Fruit fly (Drosophila melanogaster) whole organism, embryonic: ENCODE data around the gene CG8507.
A peak's percentile ranks its signal among the peaks of the same experiment; 100 is the strongest.

Experiments
- CG1024 ChIP-seq: fragments of 200-800 bp; sonication (Bioruptor generic); IDR thresholded peaks from 2 replicates; pipeline ENCODE4 v1.3.6; 2022; ENCODE audit warnings: missing biosample characterization, missing genetic modification characterization
- CG10979 ChIP-seq: fragments of 200-800 bp; sonication (Bioruptor generic); optimal IDR thresholded peaks from 2 replicates; lab custom pipeline; 2018; ENCODE audit warnings: missing biosample characterization, mild to moderate bottlenecking, missing genetic modification characterization, moderate library complexity
- CG12104 ChIP-seq: fragments of 200-800 bp; sonication (Bioruptor generic); optimal IDR thresholded peaks from 3 replicates; lab custom pipeline; 2016; ENCODE audit warnings: missing biosample characterization, missing genetic modification characterization
- CG13123 ChIP-seq: fragments of 200-800 bp; sonication (Bioruptor generic); optimal IDR thresholded peaks from 2 replicates; lab custom pipeline; 2016; ENCODE audit warnings: missing biosample characterization, missing genetic modification characterization
- CG1602 ChIP-seq: fragments of 200-800 bp; sonication (Bioruptor generic); optimal IDR thresholded peaks from 3 replicates; lab custom pipeline; 2016; ENCODE audit warnings: missing biosample characterization, missing genetic modification characterization
- CG16863 ChIP-seq: fragments of 200-800 bp; sonication (Bioruptor generic); optimal IDR thresholded peaks from 3 replicates; lab custom pipeline; 2016; ENCODE audit warnings: missing biosample characterization, missing genetic modification characterization
- CG17359 ChIP-seq: fragments of 200-800 bp; sonication (Bioruptor generic); optimal IDR thresholded peaks from 3 replicates; lab custom pipeline; 2018; ENCODE audit warnings: missing biosample characterization, mild to moderate bottlenecking, missing genetic modification characterization, moderate library complexity
- CG17568 ChIP-seq: fragments of 200-800 bp; sonication (Bioruptor generic); optimal IDR thresholded peaks from 2 replicates; lab custom pipeline; 2018; ENCODE audit warnings: missing biosample characterization, mild to moderate bottlenecking, missing genetic modification characterization, moderate library complexity
- CG1792 ChIP-seq: fragments of 200-800 bp; sonication (Bioruptor generic); optimal IDR thresholded peaks from 2 replicates; lab custom pipeline; 2016; ENCODE audit warnings: missing biosample characterization, missing genetic modification characterization
- CG18262 ChIP-seq: fragments of 200-800 bp; optimal IDR thresholded peaks from 3 replicates; lab custom pipeline; 2019; ENCODE audit warnings: missing biosample characterization, mild to moderate bottlenecking, missing genetic modification characterization, moderate library complexity
- CG18599 ChIP-seq: fragments of 200-800 bp; sonication (Bioruptor generic); optimal IDR thresholded peaks from 3 replicates; lab custom pipeline; 2017; ENCODE audit warnings: missing biosample characterization, missing genetic modification characterization, mild to moderate bottlenecking, moderate library complexity, missing genetic modification reagents
- CG18619 ChIP-seq: fragments of 200-800 bp; sonication (Bioruptor generic); optimal IDR thresholded peaks from 3 replicates; lab custom pipeline; 2017; ENCODE audit warnings: missing biosample characterization, mild to moderate bottlenecking, missing genetic modification characterization
- CG2712 ChIP-seq: fragments of 200-800 bp; optimal IDR thresholded peaks from 3 replicates; lab custom pipeline; 2019; ENCODE audit warnings: missing biosample characterization, mild to moderate bottlenecking, missing genetic modification characterization, moderate library complexity
- CG30403 ChIP-seq: fragments of 200-800 bp; sonication (Bioruptor generic); optimal IDR thresholded peaks from 3 replicates; lab custom pipeline; 2016; ENCODE audit warnings: missing biosample characterization, missing genetic modification characterization
- CG31441 ChIP-seq: fragments of 200-800 bp; sonication (Bioruptor generic); IDR thresholded peaks from 2 replicates; pipeline ENCODE4 v1.3.6; 2022; ENCODE audit warnings: missing biosample characterization, missing genetic modification characterization
- CG34376 ChIP-seq: fragments of 200-800 bp; sonication (Bioruptor generic); optimal IDR thresholded peaks from 2 replicates; lab custom pipeline; 2018; ENCODE audit warnings: missing biosample characterization, mild to moderate bottlenecking, missing genetic modification characterization
- CG6765 ChIP-seq: fragments of 200-800 bp; sonication (Bioruptor generic); optimal IDR thresholded peaks from 3 replicates; lab custom pipeline; 2017; ENCODE audit warnings: missing biosample characterization, mild to moderate bottlenecking, missing genetic modification characterization
- CG8359 ChIP-seq: fragments of 200-800 bp; sonication (Bioruptor generic); optimal IDR thresholded peaks from 2 replicates; lab custom pipeline; 2017; ENCODE audit warnings: missing biosample characterization, mild to moderate bottlenecking, missing genetic modification characterization, borderline replicate concordance
- CkIIα-i1 ChIP-seq: fragments of 200-800 bp; sonication (Bioruptor generic); IDR thresholded peaks from 2 replicates; pipeline ENCODE4 v1.3.6; 2022; ENCODE audit warnings: missing biosample characterization, missing genetic modification characterization
- D19A ChIP-seq: fragments of 200-800 bp; optimal IDR thresholded peaks from 3 replicates; lab custom pipeline; 2019; ENCODE audit warnings: missing biosample characterization, mild to moderate bottlenecking, missing genetic modification characterization, moderate library complexity
- Dbx ChIP-seq: fragments of 200-800 bp; sonication (Bioruptor generic); IDR thresholded peaks from 3 replicates; pipeline ENCODE4 v1.3.6; 2022; ENCODE audit warnings: missing biosample characterization, missing genetic modification characterization
- Dip2 ChIP-seq: fragments of 200-800 bp; sonication (Bioruptor generic); IDR thresholded peaks from 2 replicates; pipeline ENCODE4 v1.3.6; 2022; ENCODE audit warnings: missing biosample characterization, missing genetic modification characterization
- Fer3 ChIP-seq: fragments of 200-800 bp; sonication (Bioruptor generic); optimal IDR thresholded peaks from 2 replicates; lab custom pipeline; 2018; ENCODE audit warnings: missing biosample characterization, mild to moderate bottlenecking, missing genetic modification characterization, moderate library complexity
- Hand ChIP-seq: fragments of 200-800 bp; sonication (Bioruptor generic); optimal IDR thresholded peaks from 2 replicates; lab custom pipeline; 2017; ENCODE audit warnings: mild to moderate bottlenecking, missing biosample characterization, missing genetic modification reagents, missing genetic modification characterization
- Hr51 ChIP-seq, 2 experiments: fragments of 200-800 bp; sonication (Bioruptor generic); optimal IDR thresholded peaks; 2 replicates in 1 of 2; 3 replicates in 1 of 2; lab custom pipeline; 2016 to 2018; ENCODE audit warnings: missing biosample characterization in 2 of 2, missing genetic modification characterization in 2 of 2, mild to moderate bottlenecking in 1 of 2, moderate library complexity in 1 of 2
- NfI ChIP-seq: fragments of 200-800 bp; sonication (Bioruptor generic); optimal IDR thresholded peaks from 3 replicates; lab custom pipeline; 2018; ENCODE audit warnings: missing biosample characterization, mild to moderate bottlenecking, missing genetic modification characterization, moderate library complexity
- Optix ChIP-seq: fragments of 200-800 bp; sonication (Bioruptor generic); IDR thresholded peaks from 3 replicates; pipeline ENCODE4 v1.3.6; 2022; ENCODE audit warnings: missing biosample characterization, missing genetic modification characterization
- Ptx1 ChIP-seq: fragments of 200-800 bp; sonication (Bioruptor generic); IDR thresholded peaks from 2 replicates; pipeline ENCODE4 v1.3.6; 2022; ENCODE audit warnings: missing biosample characterization, missing genetic modification characterization
- Sin3A ChIP-seq: fragments of >200 bp; optimal IDR thresholded peaks from 2 replicates; lab custom pipeline; 2018
- Sox102F ChIP-seq: fragments of 200-800 bp; sonication (Bioruptor generic); optimal IDR thresholded peaks from 2 replicates; lab custom pipeline; 2018; ENCODE audit warnings: missing biosample characterization, mild to moderate bottlenecking, missing genetic modification characterization, moderate library complexity
- ap ChIP-seq: fragments of 200-800 bp; sonication (Bioruptor generic); IDR thresholded peaks from 2 replicates; pipeline ENCODE4 v1.3.6; 2022; ENCODE audit warnings: missing biosample characterization, missing genetic modification characterization
- cas ChIP-seq: fragments of 200-800 bp; sonication (Bioruptor generic); IDR thresholded peaks from 2 replicates; pipeline ENCODE4 v1.3.6; 2022; ENCODE audit warnings: missing biosample characterization, missing genetic modification characterization
- cato ChIP-seq: fragments of 200-800 bp; sonication (Bioruptor generic); optimal IDR thresholded peaks from 2 replicates; lab custom pipeline; 2016; ENCODE audit warnings: missing biosample characterization, missing genetic modification characterization, borderline replicate concordance
- chn ChIP-seq: fragments of 200-800 bp; sonication (Bioruptor generic); optimal IDR thresholded peaks from 2 replicates; lab custom pipeline; 2016; ENCODE audit warnings: missing biosample characterization, missing genetic modification characterization
- dmrt11E ChIP-seq: fragments of 200-800 bp; sonication (Bioruptor generic); optimal IDR thresholded peaks from 3 replicates; lab custom pipeline; 2018; ENCODE audit warnings: missing biosample characterization, mild to moderate bottlenecking, missing genetic modification characterization, moderate library complexity
- grau ChIP-seq: fragments of 200-800 bp; optimal IDR thresholded peaks from 3 replicates; lab custom pipeline; 2019; ENCODE audit warnings: missing biosample characterization, mild to moderate bottlenecking, missing genetic modification characterization, moderate library complexity
- gsb-n ChIP-seq: fragments of 200-800 bp; sonication (Bioruptor generic); optimal IDR thresholded peaks from 3 replicates; lab custom pipeline; 2018; ENCODE audit warnings: missing biosample characterization, mild to moderate bottlenecking, missing genetic modification characterization
- jigr1 ChIP-seq: fragments of 200-800 bp; sonication (Bioruptor generic); IDR thresholded peaks from 3 replicates; pipeline ENCODE4 v1.3.6; 2022; ENCODE audit warnings: missing biosample characterization, missing genetic modification characterization
- kni ChIP-seq: fragments of 200-800 bp; sonication (Bioruptor generic); optimal IDR thresholded peaks from 3 replicates; lab custom pipeline; 2017; ENCODE audit warnings: mild to moderate bottlenecking, missing biosample characterization, missing genetic modification reagents, missing genetic modification characterization
- nmo ChIP-seq: fragments of 200-800 bp; sonication (Bioruptor generic); optimal IDR thresholded peaks from 2 replicates; lab custom pipeline; 2018; ENCODE audit warnings: missing biosample characterization, mild to moderate bottlenecking, missing genetic modification characterization, moderate library complexity
- odd ChIP-seq: fragments of 200-800 bp; sonication (Bioruptor generic); optimal IDR thresholded peaks from 2 replicates; lab custom pipeline; 2017; ENCODE audit warnings: missing biosample characterization, mild to moderate bottlenecking, missing genetic modification characterization
- prd ChIP-seq, 3 experiments: fragments of >200 bp in 2 of 3; fragments of 200-800 bp in 1 of 3; sonication (Bioruptor generic) in 1 of 3; optimal IDR thresholded peaks in 2 of 3; IDR thresholded peaks in 1 of 3; 2 replicates in 2 of 3; 3 replicates in 1 of 3; pipeline versions ENCODE4 v1.3.6 to Lab custom; 2017 to 2022; ENCODE audit warnings: missing biosample characterization in 1 of 3, missing genetic modification characterization in 1 of 3
- sens ChIP-seq: fragments of 200-800 bp; sonication (Bioruptor generic); peaks from one replicate; lab custom pipeline; 2016; ENCODE audit warnings: missing biosample characterization, missing genetic modification characterization
- slou ChIP-seq: fragments of 200-800 bp; sonication (Bioruptor generic); optimal IDR thresholded peaks from 3 replicates; lab custom pipeline; 2016; ENCODE audit warnings: missing biosample characterization, missing genetic modification characterization
- slp2 ChIP-seq: fragments of 200-800 bp; sonication (Bioruptor generic); optimal IDR thresholded peaks from 2 replicates; lab custom pipeline; 2016; ENCODE audit warnings: missing biosample characterization, missing genetic modification characterization
- so ChIP-seq: fragments of 200-800 bp; sonication (Bioruptor generic); IDR thresholded peaks from 3 replicates; pipeline ENCODE4 v1.3.6; 2022; ENCODE audit warnings: missing biosample characterization, missing genetic modification characterization
- tna ChIP-seq: fragments of 200-800 bp; sonication (Bioruptor generic); IDR thresholded peaks from 2 replicates; pipeline ENCODE4 v1.3.6; 2022; ENCODE audit warnings: missing biosample characterization, missing genetic modification characterization; ENCODE audit not compliant: partially characterized antibody
- usp ChIP-seq: fragments of >200 bp; optimal IDR thresholded peaks from 2 replicates; lab custom pipeline; 2017; ENCODE audit warnings: missing biosample characterization, missing genetic modification characterization
- vnd ChIP-seq: fragments of 200-800 bp; sonication (Bioruptor generic); IDR thresholded peaks from 3 replicates; pipeline ENCODE4 v1.3.6; 2022; ENCODE audit warnings: missing biosample characterization, missing genetic modification characterization; ENCODE audit not compliant: partially characterized antibody
- z ChIP-seq: fragments of 200-800 bp; sonication (Bioruptor generic); IDR thresholded peaks from 3 replicates; pipeline ENCODE4 v1.3.6; 2022; ENCODE audit warnings: missing biosample characterization, missing genetic modification characterization

Gene CG8507

dm6 chr3R:9783240-9783917, 7.9 kb upstream of the CG8507 start (continued):
- TF ChIP-seq cas (GFP tag; lab: Robert Waterston, UW) (no peak), CG17359 (no peak), gsb-n (peak; percentile 14), CkIIα-i1 (GFP tag; lab: Robert Waterston, UW) (no peak), CG2712 (tag; lab: Kevin White, UChicago) (peak; percentile 35), CG16863 (GFP tag; lab: Kevin White, UChicago) (no peak), vnd (no peak), Sin3A (lab: Kevin White, UChicago) (no peak), z (GFP tag; lab: Robert Waterston, UW) (no peak), tna (GFP tag; lab: Robert Waterston, UW) (no peak), sens (GFP tag; lab: Kevin White, UChicago) (peak; percentile 25), CG8359 (GFP tag; lab: Kevin White, UChicago) (no peak), chn (GFP tag; lab: Kevin White, UChicago) (no peak), Hr51 (GFP tag; optimal IDR thresholded peaks at IDR 0.05; lab: Kevin White, UChicago) (peak in 1 of 2 experiments; percentile 36), CG1602 (GFP tag; lab: Kevin White, UChicago) (no peak), CG12104 (no peak), kni (GFP tag; lab: Kevin White, UChicago) (no peak), usp (no peak), nmo (GFP tag; lab: Kevin White, UChicago) (peak; percentile 5), dmrt11E (tag; lab: Kevin White, UChicago) (peak; percentile 2), Dip2 (GFP tag; lab: Robert Waterston, UW) (no peak), D19A (peak; percentile 1), NfI (GFP tag; lab: Kevin White, UChicago) (no peak), ap (GFP tag; lab: Robert Waterston, UW) (no peak), cato (no peak), jigr1 (GFP tag; lab: Robert Waterston, UW) (no peak), Hand (no peak), CG17568 (GFP tag; lab: Kevin White, UChicago) (no peak), Fer3 (tag; lab: Kevin White, UChicago) (no peak), Ptx1 (GFP tag; lab: Robert Waterston, UW) (peak; percentile 16; the same call in 1 of the 2 replicates), prd (optimal IDR thresholded peaks at IDR 0.05; lab: Kevin White, UChicago) (no peak), prd (GFP tag; IDR thresholded peaks at IDR 0.05; lab: Robert Waterston, UW) (0 out of 3 replicates have a peak, but pooled peaks have one; percentile 17), CG10979 (tag; lab: Kevin White, UChicago) (no peak), CG31441 (GFP tag; lab: Robert Waterston, UW) (peak; percentile 39; the same call in 1 of the 2 replicates), CG6765 (GFP tag; lab: Kevin White, UChicago) (no peak), CG18619 (GFP tag; lab: Kevin White, UChicago) (no peak), odd (GFP tag; lab: Kevin White, UChicago) (no peak), slp2 (GFP tag; lab: Kevin White, UChicago) (no peak), CG18262 (tag; lab: Kevin White, UChicago) (peak; percentile 27), CG13123 (GFP tag; lab: Kevin White, UChicago) (no peak), Dbx (GFP tag; lab: Robert Waterston, UW) (no peak), CG18599 (peak; percentile 7), so (GFP tag; lab: Robert Waterston, UW) (0 out of 3 replicates have a peak, but pooled peaks have one; percentile 25), Optix (no peak), CG1792 (GFP tag; lab: Kevin White, UChicago) (no peak), slou (no peak), CG34376 (no peak), CG30403 (GFP tag; lab: Kevin White, UChicago) (no peak), grau (tag; lab: Kevin White, UChicago) (peak; percentile 15), Sox102F (GFP tag; lab: Kevin White, UChicago) (peak; percentile 25), CG1024 (no peak)
